Fruit fly (Drosophila melanogaster): Measurements from ENCODE around the gene CG14109.

dm6 chr3L:13397656-13398055, 43.1 kb upstream of the CG14109 start:
- no peak for TF ChIP-seq Myc (optimal IDR thresholded peaks at IDR 0.05)
- TF ChIP-seq psq (optimal IDR thresholded peaks at IDR 0.05), result no peak
